Fruit fly (Drosophila melanogaster) whole organism, wandering third instar larva: Measurements from ENCODE around the gene Swt1.

Source experiments
- Abd-B ChIP-seq: fragments of >200 bp; optimal IDR thresholded peaks from 2 replicates; lab custom pipeline; 2017; ENCODE audit warnings: missing biosample characterization, missing genetic modification characterization
- CG32264 ChIP-seq: fragments of 200-800 bp; sonication (Bioruptor generic); optimal IDR thresholded peaks from 2 replicates; lab custom pipeline; 2016; ENCODE audit warnings: missing biosample characterization, missing genetic modification characterization
- CG9705 ChIP-seq: fragments of 200-800 bp; sonication (Bioruptor generic); optimal IDR thresholded peaks from 2 replicates; lab custom pipeline; 2018; ENCODE audit warnings: missing biosample characterization, mild to moderate bottlenecking, missing genetic modification characterization
- CrebA ChIP-seq: fragments of 200-800 bp; sonication (Bioruptor generic); optimal IDR thresholded peaks from 2 replicates; lab custom pipeline; 2016; ENCODE audit warnings: missing biosample characterization, mild to moderate bottlenecking, missing genetic modification characterization, borderline replicate concordance
- Dfd ChIP-seq: fragments of >200 bp; optimal IDR thresholded peaks from 2 replicates; lab custom pipeline; 2017; ENCODE audit warnings: missing biosample characterization, missing genetic modification characterization
- Dif ChIP-seq: fragments of 200-275, 200-300 bp; sonication (Bioruptor generic); optimal IDR thresholded peaks from 2 replicates; lab custom pipeline; 2018; ENCODE audit warnings: missing biosample characterization, missing genetic modification characterization; ENCODE audit not compliant: partially characterized antibody
- GATAd ChIP-seq: sonication (Bioruptor generic); optimal IDR thresholded peaks from 2 replicates; lab custom pipeline; 2016; ENCODE audit warnings: missing biosample characterization, missing genetic modification characterization
- HLH106 ChIP-seq: fragments of 200-800 bp; optimal IDR thresholded peaks from 3 replicates; lab custom pipeline; 2019; ENCODE audit warnings: missing biosample characterization, mild to moderate bottlenecking, missing genetic modification characterization, moderate library complexity
- Hnf4 ChIP-seq: fragments of 200-800 bp; sonication (Bioruptor generic); optimal IDR thresholded peaks from 2 replicates; lab custom pipeline; 2016; ENCODE audit warnings: missing biosample characterization, mild to moderate bottlenecking, missing genetic modification characterization
- Hr78 ChIP-seq: fragments of >200 bp; optimal IDR thresholded peaks from 2 replicates; lab custom pipeline; 2017; ENCODE audit warnings: missing biosample characterization, missing genetic modification characterization
- Hr83 ChIP-seq: fragments of 200-300 bp; sonication (Bioruptor generic); optimal IDR thresholded peaks from 2 replicates; lab custom pipeline; 2016; ENCODE audit warnings: missing biosample characterization, mild to moderate bottlenecking, missing genetic modification characterization, moderate library complexity; ENCODE audit not compliant: poor library complexity, severe bottlenecking
- Jra ChIP-seq: sonication (Bioruptor generic); optimal IDR thresholded peaks from 2 replicates; lab custom pipeline; 2016; ENCODE audit warnings: missing biosample characterization, missing genetic modification characterization
- Mio ChIP-seq: sonication (Bioruptor generic); optimal IDR thresholded peaks from 2 replicates; lab custom pipeline; 2016; ENCODE audit warnings: missing biosample characterization, missing genetic modification characterization
- Myc ChIP-seq: fragments of >200 bp; optimal IDR thresholded peaks from 2 replicates; lab custom pipeline; 2017
- N ChIP-seq: fragments of >200 bp; optimal IDR thresholded peaks from 2 replicates; lab custom pipeline; 2018; ENCODE audit warnings: missing biosample characterization, missing external identifiers, missing genetic modification characterization
- OdsH ChIP-seq: fragments of 200-800 bp; sonication (Bioruptor generic); optimal IDR thresholded peaks from 2 replicates; lab custom pipeline; 2016; ENCODE audit warnings: missing biosample characterization, mild to moderate bottlenecking, missing genetic modification characterization
- Rel ChIP-seq, 2 experiments: fragments of 200-800 bp; sonication (Bioruptor generic) in 1 of 2; optimal IDR thresholded peaks; 2 replicates in 1 of 2; 3 replicates in 1 of 2; lab custom pipeline; 2016 to 2019; ENCODE audit warnings: mild to moderate bottlenecking in 2 of 2, missing biosample characterization in 2 of 2, missing genetic modification characterization in 2 of 2, moderate library complexity in 1 of 2
- Sp1 ChIP-seq: fragments of 200-800 bp; sonication (Bioruptor generic); optimal IDR thresholded peaks from 3 replicates; lab custom pipeline; 2019; ENCODE audit warnings: missing biosample characterization, mild to moderate bottlenecking, missing genetic modification characterization, moderate library complexity
- Vsx2 ChIP-seq: fragments of 200-300, 225-300 bp; sonication (Bioruptor generic); optimal IDR thresholded peaks from 2 replicates; lab custom pipeline; 2018; ENCODE audit warnings: missing biosample characterization, missing genetic modification characterization; ENCODE audit not compliant: partially characterized antibody
- br ChIP-seq: fragments of 200-800 bp; sonication (Bioruptor generic); optimal IDR thresholded peaks from 2 replicates; lab custom pipeline; 2016; ENCODE audit warnings: missing biosample characterization, missing genetic modification characterization
- brk ChIP-seq: fragments of 200-800 bp; sonication (Bioruptor generic); optimal IDR thresholded peaks from 2 replicates; lab custom pipeline; 2016; ENCODE audit warnings: missing biosample characterization, mild to moderate bottlenecking, missing genetic modification characterization
- dl ChIP-seq, 2 experiments: fragments of 175-275, 200-275 bp in 1 of 2; fragments of 200-275 bp in 1 of 2; sonication (Bioruptor generic); optimal IDR thresholded peaks; lab custom pipeline; 2018; ENCODE audit warnings: mild to moderate bottlenecking in 2 of 2, missing biosample characterization in 2 of 2, missing genetic modification characterization in 2 of 2, moderate library complexity in 2 of 2; ENCODE audit not compliant: partially characterized antibody in 2 of 2, insufficient read depth in 1 of 2
- dmrt93B ChIP-seq: fragments of 200-800 bp; sonication (Bioruptor generic); optimal IDR thresholded peaks from 2 replicates; lab custom pipeline; 2018; ENCODE audit warnings: missing biosample characterization, mild to moderate bottlenecking, missing genetic modification characterization
- dsf ChIP-seq: sonication (Bioruptor generic); optimal IDR thresholded peaks from 2 replicates; lab custom pipeline; 2016; ENCODE audit warnings: missing biosample characterization, missing genetic modification characterization, borderline replicate concordance
- ey ChIP-seq: fragments of 200-800 bp; sonication (Bioruptor generic); optimal IDR thresholded peaks from 2 replicates; lab custom pipeline; 2016; ENCODE audit warnings: missing biosample characterization, missing genetic modification characterization
- foxo ChIP-seq, 2 experiments: fragments of 200-800 bp; sonication (Bioruptor generic); optimal IDR thresholded peaks; 2 replicates in 1 of 2; 3 replicates in 1 of 2; lab custom pipeline; 2016 to 2017; ENCODE audit warnings: missing biosample characterization in 2 of 2, missing genetic modification characterization in 2 of 2
- fru ChIP-seq: fragments of 200-800 bp; sonication (Bioruptor generic); optimal IDR thresholded peaks from 3 replicates; lab custom pipeline; 2016; ENCODE audit warnings: missing biosample characterization, mild to moderate bottlenecking, missing genetic modification characterization
- h ChIP-seq: fragments of 200-800 bp; sonication (Bioruptor generic); optimal IDR thresholded peaks from 3 replicates; lab custom pipeline; 2016; ENCODE audit warnings: missing biosample characterization, mild to moderate bottlenecking, missing genetic modification characterization
- jim ChIP-seq: fragments of 175-275, 200-325 bp; sonication (Bioruptor generic); optimal IDR thresholded peaks from 2 replicates; lab custom pipeline; 2016; ENCODE audit warnings: missing biosample characterization, mild to moderate bottlenecking, missing genetic modification characterization
- lola ChIP-seq: fragments of >200 bp; optimal IDR thresholded peaks from 2 replicates; lab custom pipeline; 2017; ENCODE audit warnings: missing biosample characterization, missing genetic modification characterization
- pan ChIP-seq: fragments of >200 bp; optimal IDR thresholded peaks from 2 replicates; lab custom pipeline; 2017
- psq ChIP-seq: fragments of 200-800 bp; sonication (Bioruptor generic); optimal IDR thresholded peaks from 3 replicates; lab custom pipeline; 2017; ENCODE audit warnings: missing biosample characterization, mild to moderate bottlenecking, missing genetic modification characterization, moderate library complexity
- rgr ChIP-seq: fragments of 200-800 bp; sonication (Bioruptor generic); optimal IDR thresholded peaks from 3 replicates; lab custom pipeline; 2016; ENCODE audit warnings: missing biosample characterization, mild to moderate bottlenecking, missing genetic modification characterization
- sage ChIP-seq: fragments of 200-800 bp; sonication (Bioruptor generic); optimal IDR thresholded peaks from 2 replicates; lab custom pipeline; 2016; ENCODE audit warnings: missing biosample characterization, mild to moderate bottlenecking, missing genetic modification characterization
- sv ChIP-seq: fragments of 200-800 bp; sonication (Bioruptor generic); optimal IDR thresholded peaks from 3 replicates; lab custom pipeline; 2016; ENCODE audit warnings: missing biosample characterization, missing genetic modification characterization
- tai ChIP-seq: sonication (Bioruptor generic); optimal IDR thresholded peaks from 2 replicates; lab custom pipeline; 2016; ENCODE audit warnings: missing biosample characterization, missing genetic modification characterization
- usp ChIP-seq: fragments of >200 bp; optimal IDR thresholded peaks from 2 replicates; lab custom pipeline; 2017; ENCODE audit warnings: missing biosample characterization, missing genetic modification characterization
- woc ChIP-seq: sonication (Bioruptor generic); optimal IDR thresholded peaks from 2 replicates; lab custom pipeline; 2016; ENCODE audit warnings: missing biosample characterization, mild to moderate bottlenecking, missing genetic modification characterization

Swt1 gene

DNA sequence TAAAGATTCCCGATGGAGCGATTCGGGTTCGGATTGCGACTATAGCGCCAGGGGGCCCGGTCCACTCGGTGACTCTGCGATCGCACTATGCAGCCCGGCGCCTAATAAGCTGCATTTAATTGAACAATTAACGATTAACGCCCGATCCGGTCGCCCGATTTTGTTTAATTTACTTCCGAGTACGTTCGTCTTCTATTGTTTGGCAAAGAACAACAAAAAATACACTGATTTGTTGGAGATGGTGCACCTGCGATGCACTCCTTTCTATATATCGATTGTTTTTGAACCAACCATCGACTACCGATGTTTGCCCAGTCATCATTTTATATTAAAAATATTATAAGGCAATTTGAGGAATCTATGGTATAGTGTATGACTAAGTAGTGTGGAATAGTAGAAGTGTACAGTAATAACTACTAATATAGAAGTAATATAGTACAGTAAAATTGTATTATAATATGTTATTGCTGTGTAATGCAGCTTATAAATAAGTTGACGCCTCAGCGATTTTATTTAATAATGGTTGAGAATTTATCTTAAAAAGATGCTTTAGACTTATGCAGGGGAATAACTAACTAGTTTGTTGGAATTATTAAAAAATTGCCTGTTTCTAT lies 10.9 kb upstream of the Swt1 start, which contains the start of gene Mvb12:
Mvb12 (minus strand) TSS at position 217 of the 614 bp plus-strand sequence.
- TF ChIP-seq lola (GFP tag; lab: Kevin White, UChicago) (no peak), sv (no peak), rgr (GFP tag; lab: Kevin White, UChicago) (no peak), Hnf4 (GFP tag; lab: Kevin White, UChicago) (peak; percentile 8), Hr83 (no peak), psq (GFP tag; lab: Kevin White, UChicago) (no peak), sage (GFP tag; lab: Kevin White, UChicago) (no peak), Dif (GFP tag; lab: Kevin White, UChicago) (no peak), Mio (GFP tag; lab: Kevin White, UChicago) (no peak), CG9705 (no peak), CG32264 (no peak), dsf (GFP tag; lab: Kevin White, UChicago) (no peak), Rel (GFP tag; optimal IDR thresholded peaks at IDR 0.05; lab: Kevin White, UChicago) (no peak), Rel (tag; optimal IDR thresholded peaks at IDR 0.05; lab: Kevin White, UChicago) (peak; percentile 30), ey (GFP tag; lab: Kevin White, UChicago) (no peak), HLH106 (tag; lab: Kevin White, UChicago) (no peak), brk (no peak), GATAd (GFP tag; lab: Kevin White, UChicago) (no peak)
- TF ChIP-seq, all 38 proteins: peak for 2

DNA sequence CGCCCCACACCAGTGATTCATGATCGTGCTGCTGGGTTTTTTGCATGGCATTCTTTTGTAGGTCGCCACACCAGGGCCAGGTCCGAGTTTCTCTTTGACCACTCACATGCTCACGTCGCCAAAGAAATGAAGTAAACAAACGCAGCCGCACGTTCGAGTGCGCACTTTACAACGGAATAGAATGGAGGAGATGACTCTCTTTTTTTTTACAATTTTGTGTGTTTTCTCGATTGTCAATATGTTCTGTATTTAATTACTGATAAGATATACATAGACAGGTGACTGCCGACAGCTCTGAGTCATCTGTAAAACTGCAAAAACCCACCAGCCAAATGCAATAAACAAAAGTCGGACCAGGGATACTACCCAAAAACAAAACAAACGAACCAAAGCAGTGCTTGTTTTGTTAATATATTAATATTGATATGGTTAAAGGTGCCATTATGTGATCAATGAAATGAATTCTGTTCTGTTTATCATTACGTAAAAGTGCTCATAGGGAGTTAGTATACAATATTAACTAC lies 9.9 kb upstream of the Swt1 start:
- TF ChIP-seq Rel (GFP tag; optimal IDR thresholded peaks at IDR 0.05; lab: Kevin White, UChicago), result no peak
- peak; percentile 65 for TF ChIP-seq Rel (tag; optimal IDR thresholded peaks at IDR 0.05; lab: Kevin White, UChicago)
- TF ChIP-seq Hr83, result no peak

DNA sequence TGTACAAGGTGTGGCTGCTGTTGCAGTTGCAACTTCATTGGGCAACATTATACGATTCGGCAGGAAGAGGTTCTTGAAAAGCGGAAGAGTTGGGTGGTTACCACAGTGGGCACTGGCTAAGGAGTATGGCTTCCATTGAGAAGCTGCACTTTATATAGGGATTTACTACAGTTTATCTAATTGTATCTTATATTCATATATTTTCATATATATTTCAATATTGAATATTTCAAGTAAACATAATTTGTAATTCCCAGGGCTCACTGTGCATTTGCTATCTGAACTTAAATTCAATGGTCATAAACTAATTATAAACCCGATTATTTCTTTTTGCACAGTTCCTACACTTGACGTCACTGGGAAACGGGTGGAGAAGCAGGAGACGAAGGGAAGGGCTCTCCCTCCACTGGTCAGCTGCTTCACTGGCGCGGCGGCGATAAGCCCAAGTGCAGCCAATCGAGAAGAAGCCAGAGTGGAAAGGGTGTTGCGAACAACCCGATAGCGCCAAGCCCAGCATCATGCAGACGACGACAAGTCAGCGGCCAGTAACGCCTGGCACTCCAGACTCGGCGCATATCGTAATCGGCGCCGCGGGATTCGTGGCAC lies 4.5 kb upstream of the Swt1 start:
- TF ChIP-seq Hr83, result no peak
- no peak for TF ChIP-seq pan (lab: Kevin White, UChicago)
- TF ChIP-seq psq (GFP tag; lab: Kevin White, UChicago), result peak; percentile 63
- TF ChIP-seq CG9705, result no peak
- no peak for TF ChIP-seq dsf (GFP tag; lab: Kevin White, UChicago)
- no peak for TF ChIP-seq dl (GFP tag; optimal IDR thresholded peaks at IDR 0.05; lab: Kevin White, UChicago; ENCODE audit: insufficient read depth in 1 of 2, partially characterized antibody in 2 of 2)
- TF ChIP-seq rgr (GFP tag; lab: Kevin White, UChicago), result peak; percentile 69
- no peak for TF ChIP-seq Mio (GFP tag; lab: Kevin White, UChicago)
- TF ChIP-seq h (GFP tag; lab: Kevin White, UChicago), result peak; percentile 68
- peak; percentile 50 for TF ChIP-seq fru (GFP tag; lab: Kevin White, UChicago)
- peak; percentile 41 for TF ChIP-seq ey (GFP tag; lab: Kevin White, UChicago)
- TF ChIP-seq Sp1 (GFP tag; lab: Kevin White, UChicago), result peak; percentile 59
- no peak for TF ChIP-seq Rel (GFP tag; optimal IDR thresholded peaks at IDR 0.05; lab: Kevin White, UChicago)
- TF ChIP-seq Rel (tag; optimal IDR thresholded peaks at IDR 0.05; lab: Kevin White, UChicago), result no peak
- no peak for TF ChIP-seq CrebA (GFP tag; lab: Kevin White, UChicago)
- TF ChIP-seq sage (GFP tag; lab: Kevin White, UChicago), result no peak
- TF ChIP-seq woc (GFP tag; lab: Kevin White, UChicago), result no peak
- TF ChIP-seq N (GFP tag; lab: Kevin White, UChicago), result no peak
- no peak for TF ChIP-seq Hr78 (GFP tag; lab: Kevin White, UChicago)
- no peak for TF ChIP-seq brk
- no peak for TF ChIP-seq sv
- no peak for TF ChIP-seq Jra (GFP tag; lab: Kevin White, UChicago)
- TF ChIP-seq foxo (GFP tag; optimal IDR thresholded peaks at IDR 0.05; lab: Kevin White, UChicago), result peak in 1 of 2 experiments; percentile 78
- no peak for TF ChIP-seq lola (GFP tag; lab: Kevin White, UChicago)
- no peak for TF ChIP-seq Abd-B (GFP tag; lab: Kevin White, UChicago)
- TF ChIP-seq HLH106 (tag; lab: Kevin White, UChicago), result peak; percentile 45
- TF ChIP-seq Myc (lab: Kevin White, UChicago), result no peak
- peak; percentile 28 for TF ChIP-seq dmrt93B (GFP tag; lab: Kevin White, UChicago)
- TF ChIP-seq CG32264, result no peak
- no peak for TF ChIP-seq jim (GFP tag; lab: Kevin White, UChicago)
- TF ChIP-seq tai, result no peak
- no peak for TF ChIP-seq Dif (GFP tag; lab: Kevin White, UChicago)
- peak; percentile 65 for TF ChIP-seq OdsH
- TF ChIP-seq GATAd (GFP tag; lab: Kevin White, UChicago), result no peak
- TF ChIP-seq Hnf4 (GFP tag; lab: Kevin White, UChicago), result peak; percentile 43
- TF ChIP-seq Dfd (GFP tag; lab: Kevin White, UChicago), result no peak
- no peak for TF ChIP-seq usp (GFP tag; lab: Kevin White, UChicago)
- TF ChIP-seq Vsx2 (GFP tag; lab: Kevin White, UChicago), result no peak
- peak; percentile 14 for TF ChIP-seq br (GFP tag; lab: Kevin White, UChicago)
- TF ChIP-seq, all 38 proteins: peak for 12
